Fruit fly (Drosophila melanogaster) whole organism, embryonic: ENCODE results near the gene Sidpn.

ENCODE experiments used
- Atf6 ChIP-seq: fragments of 200-800 bp; sonication (Bioruptor generic); IDR thresholded peaks from 2 replicates; pipeline ENCODE4 v1.3.6; 2022; ENCODE audit warnings: missing biosample characterization, missing genetic modification characterization
- BtbVII ChIP-seq: fragments of 200-800 bp; sonication (Bioruptor generic); optimal IDR thresholded peaks from 3 replicates; lab custom pipeline; 2017; ENCODE audit warnings: missing biosample characterization, mild to moderate bottlenecking, missing genetic modification characterization
- CG10959 ChIP-seq: fragments of 200-800 bp; sonication (Bioruptor generic); IDR thresholded peaks from 2 replicates; pipeline ENCODE4 v1.3.6; 2022; ENCODE audit warnings: missing biosample characterization, missing genetic modification characterization
- CG11093 ChIP-seq: fragments of 200-800 bp; sonication (Bioruptor generic); IDR thresholded peaks from 3 replicates; pipeline ENCODE4 v1.3.6; 2022; ENCODE audit warnings: missing biosample characterization, missing genetic modification characterization
- CG11456 ChIP-seq: fragments of 200-800 bp; sonication (Bioruptor generic); IDR thresholded peaks from 3 replicates; pipeline ENCODE4 v1.3.6; 2022; ENCODE audit warnings: missing biosample characterization, missing genetic modification characterization
- CG14014 ChIP-seq: fragments of 200-800 bp; sonication (Bioruptor generic); IDR thresholded peaks from 2 replicates; pipeline ENCODE4 v1.3.6; 2022; ENCODE audit warnings: missing biosample characterization, missing genetic modification characterization
- CG15073 ChIP-seq: fragments of 200-800 bp; sonication (Bioruptor generic); optimal IDR thresholded peaks from 2 replicates; lab custom pipeline; 2016; ENCODE audit warnings: missing biosample characterization, missing genetic modification characterization
- CG1647 ChIP-seq: fragments of 200-800 bp; sonication (Bioruptor generic); optimal IDR thresholded peaks from 3 replicates; lab custom pipeline; 2016; ENCODE audit warnings: missing biosample characterization, missing genetic modification characterization
- CG17328 ChIP-seq: fragments of 200-800 bp; sonication (Bioruptor generic); IDR thresholded peaks from 2 replicates; pipeline ENCODE4 v1.3.6; 2022; ENCODE audit warnings: missing biosample characterization, missing genetic modification characterization
- CG2116 ChIP-seq: fragments of 200-800 bp; sonication (Bioruptor generic); optimal IDR thresholded peaks from 3 replicates; lab custom pipeline; 2018; ENCODE audit warnings: missing biosample characterization, mild to moderate bottlenecking, missing genetic modification characterization
- CG2202 ChIP-seq: fragments of 200-800 bp; sonication (Bioruptor generic); optimal IDR thresholded peaks from 2 replicates; lab custom pipeline; 2018; ENCODE audit warnings: missing biosample characterization, mild to moderate bottlenecking, missing genetic modification characterization
- CG2678 ChIP-seq: fragments of 200-800 bp; sonication (Bioruptor generic); optimal IDR thresholded peaks from 3 replicates; lab custom pipeline; 2019; ENCODE audit warnings: missing biosample characterization, mild to moderate bottlenecking, missing genetic modification characterization, moderate library complexity
- CG31365 ChIP-seq: fragments of 200-800 bp; sonication (Bioruptor generic); optimal IDR thresholded peaks from 2 replicates; lab custom pipeline; 2018; ENCODE audit warnings: missing biosample characterization, mild to moderate bottlenecking, missing genetic modification characterization
- CG31388 ChIP-seq: fragments of 200-800 bp; sonication (Bioruptor generic); optimal IDR thresholded peaks from 2 replicates; lab custom pipeline; 2016; ENCODE audit warnings: missing biosample characterization, missing genetic modification characterization
- CG32767 ChIP-seq: fragments of 200-800 bp; sonication (Bioruptor generic); IDR thresholded peaks from 2 replicates; pipeline ENCODE4 v1.3.6; 2022; ENCODE audit warnings: missing biosample characterization, missing genetic modification characterization
- CG3726 ChIP-seq: fragments of 200-800 bp; sonication (Bioruptor generic); IDR thresholded peaks from 3 replicates; pipeline ENCODE4, ENCODE4 v1.3.6; 2022; ENCODE audit warnings: missing biosample characterization, missing genetic modification characterization
- CG42726 ChIP-seq: fragments of 200-800 bp; sonication (Bioruptor generic); IDR thresholded peaks from 2 replicates; pipeline ENCODE4 v1.3.6; 2022; ENCODE audit warnings: missing biosample characterization, missing genetic modification characterization; ENCODE audit not compliant: partially characterized antibody
- CG4617 ChIP-seq: fragments of 200-800 bp; sonication (Bioruptor generic); optimal IDR thresholded peaks from 3 replicates; lab custom pipeline; 2016; ENCODE audit warnings: missing biosample characterization, missing genetic modification characterization, borderline replicate concordance
- CG5180 ChIP-seq: fragments of 200-800 bp; sonication (Bioruptor generic); optimal IDR thresholded peaks from 3 replicates; lab custom pipeline; 2017; ENCODE audit warnings: missing biosample characterization, missing genetic modification characterization, mild to moderate bottlenecking, moderate library complexity, missing genetic modification reagents
- CG5953 ChIP-seq: fragments of 200-800 bp; sonication (Bioruptor generic); IDR thresholded peaks from 2 replicates; pipeline ENCODE4 v1.3.6; 2022; ENCODE audit warnings: missing biosample characterization, missing genetic modification characterization
- CG6791 ChIP-seq: fragments of 200-800 bp; sonication (Bioruptor generic); IDR thresholded peaks from 3 replicates; pipeline ENCODE4 v1.3.6; 2022; ENCODE audit warnings: missing biosample characterization, missing genetic modification characterization; ENCODE audit not compliant: partially characterized antibody
- CG7372 ChIP-seq: fragments of 200-800 bp; sonication (Bioruptor generic); IDR thresholded peaks from 2 replicates; pipeline ENCODE4 v1.3.6; 2022; ENCODE audit warnings: missing biosample characterization, missing genetic modification characterization
- CG7987 ChIP-seq: fragments of 200-800 bp; sonication (Bioruptor generic); optimal IDR thresholded peaks from 2 replicates; lab custom pipeline; 2018; ENCODE audit warnings: missing biosample characterization, mild to moderate bottlenecking, missing genetic modification characterization, moderate library complexity
- CG8281 ChIP-seq: fragments of 200-800 bp; sonication (Bioruptor generic); optimal IDR thresholded peaks from 2 replicates; lab custom pipeline; 2018; ENCODE audit warnings: missing biosample characterization, mild to moderate bottlenecking, missing genetic modification characterization, moderate library complexity
- D19A ChIP-seq: fragments of 200-800 bp; optimal IDR thresholded peaks from 3 replicates; lab custom pipeline; 2019; ENCODE audit warnings: missing biosample characterization, mild to moderate bottlenecking, missing genetic modification characterization, moderate library complexity
- Dbx ChIP-seq: fragments of 200-800 bp; sonication (Bioruptor generic); IDR thresholded peaks from 3 replicates; pipeline ENCODE4 v1.3.6; 2022; ENCODE audit warnings: missing biosample characterization, missing genetic modification characterization
- H2.0 ChIP-seq: fragments of 200-800 bp; sonication (Bioruptor generic); IDR thresholded peaks from 2 replicates; pipeline ENCODE4 v1.3.6; 2022; ENCODE audit warnings: missing biosample characterization, missing genetic modification characterization
- Hey ChIP-seq: fragments of 200-800 bp; sonication (Bioruptor generic); optimal IDR thresholded peaks from 3 replicates; lab custom pipeline; 2018; ENCODE audit warnings: missing biosample characterization, mild to moderate bottlenecking, missing genetic modification characterization
- Hr39 ChIP-seq: fragments of >200 bp; optimal IDR thresholded peaks from 2 replicates; lab custom pipeline; 2017
- Jarid2 ChIP-seq: fragments of 200-800 bp; sonication (Bioruptor generic); optimal IDR thresholded peaks from 3 replicates; lab custom pipeline; 2017; ENCODE audit warnings: mild to moderate bottlenecking, missing biosample characterization, missing genetic modification reagents, missing genetic modification characterization
- Lhr ChIP-seq: fragments of 200-800 bp; sonication (Bioruptor generic); optimal IDR thresholded peaks from 3 replicates; lab custom pipeline; 2017; ENCODE audit warnings: mild to moderate bottlenecking, missing biosample characterization, missing genetic modification reagents, missing genetic modification characterization
- Max ChIP-seq: fragments of 200-800 bp; sonication (Bioruptor generic); optimal IDR thresholded peaks from 2 replicates; lab custom pipeline; 2016; ENCODE audit warnings: missing biosample characterization, mild to moderate bottlenecking, missing genetic modification characterization
- Ptx1 ChIP-seq: fragments of 200-800 bp; sonication (Bioruptor generic); IDR thresholded peaks from 2 replicates; pipeline ENCODE4 v1.3.6; 2022; ENCODE audit warnings: missing biosample characterization, missing genetic modification characterization
- Rx ChIP-seq: fragments of 200-800 bp; sonication (Bioruptor generic); IDR thresholded peaks from 2 replicates; pipeline ENCODE4 v1.3.6; 2022; ENCODE audit warnings: missing biosample characterization, missing genetic modification characterization
- Spps ChIP-seq: fragments of 200-800 bp; sonication (Bioruptor generic); optimal IDR thresholded peaks from 2 replicates; lab custom pipeline; 2018; ENCODE audit warnings: missing biosample characterization, mild to moderate bottlenecking, missing genetic modification characterization
- Tbp ChIP-seq: fragments of >200 bp; optimal IDR thresholded peaks from 2 replicates; lab custom pipeline; 2018; ENCODE audit warnings: missing biosample characterization, missing genetic modification characterization
- ash1 ChIP-seq: fragments of 200-800 bp; sonication (Bioruptor generic); optimal IDR thresholded peaks from 2 replicates; lab custom pipeline; 2018; ENCODE audit warnings: missing biosample characterization, mild to moderate bottlenecking, missing genetic modification characterization
- dati ChIP-seq: fragments of 200-800 bp; sonication (Bioruptor generic); IDR thresholded peaks from 2 replicates; pipeline ENCODE4 v1.3.6; 2022; ENCODE audit warnings: missing biosample characterization, missing genetic modification characterization
- dpn ChIP-seq, 2 experiments: fragments of 200-800 bp; sonication (Bioruptor generic); optimal IDR thresholded peaks; 3 replicates each; lab custom pipeline; 2016; ENCODE audit warnings: missing biosample characterization in 2 of 2, missing genetic modification characterization in 2 of 2
- gcm2 ChIP-seq: fragments of 200-800 bp; sonication (Bioruptor generic); optimal IDR thresholded peaks from 2 replicates; lab custom pipeline; 2016; ENCODE audit warnings: missing biosample characterization, missing genetic modification characterization
- gem ChIP-seq: fragments of 200-800 bp; sonication (Bioruptor generic); optimal IDR thresholded peaks from 2 replicates; lab custom pipeline; 2019; ENCODE audit warnings: missing biosample characterization, mild to moderate bottlenecking, missing genetic modification characterization, moderate library complexity
- grn ChIP-seq: fragments of 200-800 bp; sonication (Bioruptor generic); optimal IDR thresholded peaks from 3 replicates; lab custom pipeline; 2017; ENCODE audit warnings: missing biosample characterization, missing genetic modification characterization
- gsb-n ChIP-seq: fragments of 200-800 bp; sonication (Bioruptor generic); optimal IDR thresholded peaks from 3 replicates; lab custom pipeline; 2018; ENCODE audit warnings: missing biosample characterization, mild to moderate bottlenecking, missing genetic modification characterization
- lola ChIP-seq, 3 experiments: fragments of >200 bp in 2 of 3; fragments of 200-800 bp in 1 of 3; sonication (Bioruptor generic) in 1 of 3; optimal IDR thresholded peaks; 2 replicates each; lab custom pipeline; 2017 to 2019; ENCODE audit warnings: missing biosample characterization in 3 of 3, missing genetic modification characterization in 3 of 3, mild to moderate bottlenecking in 1 of 3, moderate library complexity in 1 of 3
- lov ChIP-seq, 2 experiments: fragments of 200-800 bp in 1 of 2; fragments of >200 bp in 1 of 2; sonication (Bioruptor generic) in 1 of 2; IDR thresholded peaks in 1 of 2; optimal IDR thresholded peaks in 1 of 2; 2 replicates in 1 of 2; 3 replicates in 1 of 2; pipeline versions ENCODE4 v1.3.6 to Lab custom; 2017 to 2022; ENCODE audit warnings: missing biosample characterization in 1 of 2, missing genetic modification characterization in 1 of 2
- nmo ChIP-seq: fragments of 200-800 bp; sonication (Bioruptor generic); optimal IDR thresholded peaks from 2 replicates; lab custom pipeline; 2018; ENCODE audit warnings: missing biosample characterization, mild to moderate bottlenecking, missing genetic modification characterization, moderate library complexity
- oc ChIP-seq: fragments of 200-800 bp; sonication (Bioruptor generic); optimal IDR thresholded peaks from 2 replicates; lab custom pipeline; 2018; ENCODE audit warnings: missing biosample characterization, mild to moderate bottlenecking, missing genetic modification characterization, moderate library complexity
- p53 ChIP-seq: fragments of 200-800 bp; sonication (Bioruptor generic); optimal IDR thresholded peaks from 2 replicates; lab custom pipeline; 2016; ENCODE audit warnings: missing biosample characterization, missing genetic modification characterization
- pb ChIP-seq: fragments of 200-800 bp; sonication (Bioruptor generic); optimal IDR thresholded peaks from 3 replicates; lab custom pipeline; 2016; ENCODE audit warnings: missing biosample characterization, missing genetic modification characterization
- so ChIP-seq: fragments of 200-800 bp; sonication (Bioruptor generic); IDR thresholded peaks from 3 replicates; pipeline ENCODE4 v1.3.6; 2022; ENCODE audit warnings: missing biosample characterization, missing genetic modification characterization
- tgo ChIP-seq: fragments of 200-800 bp; sonication (Bioruptor generic); IDR thresholded peaks from 3 replicates; pipeline ENCODE4 v1.3.6; 2022; ENCODE audit warnings: missing biosample characterization, missing genetic modification characterization
- z ChIP-seq: fragments of 200-800 bp; sonication (Bioruptor generic); IDR thresholded peaks from 3 replicates; pipeline ENCODE4 v1.3.6; 2022; ENCODE audit warnings: missing biosample characterization, missing genetic modification characterization

Gene Sidpn

DNA sequence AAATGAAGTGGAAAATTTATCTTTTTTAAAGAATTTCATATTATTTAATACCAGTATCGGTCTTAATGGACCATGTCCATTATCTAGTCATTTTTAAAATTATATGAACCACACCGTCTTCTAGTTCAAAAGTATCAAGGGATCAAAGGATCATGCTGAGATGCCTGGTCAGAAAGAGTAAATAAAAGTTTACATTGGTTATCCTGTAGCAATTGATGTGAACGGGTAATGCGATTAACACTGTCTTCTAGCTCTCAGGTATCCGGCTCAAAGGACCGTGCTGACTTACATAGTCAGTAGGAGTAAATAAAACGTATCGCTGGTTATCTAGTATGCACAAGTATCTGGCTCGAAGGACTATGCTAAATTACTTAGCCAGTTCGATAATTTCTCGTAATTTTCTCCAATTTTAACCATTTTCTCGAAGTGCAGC is 8.3 kb upstream of the Sidpn start (continued):
- TF ChIP-seq tgo (GFP tag; lab: Robert Waterston, UW) (no peak), CG1647 (GFP tag; lab: Kevin White, UChicago) (no peak), CG7987 (GFP tag; lab: Kevin White, UChicago) (no peak), BtbVII (GFP tag; lab: Kevin White, UChicago) (peak; percentile 18), Jarid2 (GFP tag; lab: Kevin White, UChicago) (no peak), CG5180 (GFP tag; lab: Kevin White, UChicago) (peak; percentile 10), CG32767 (GFP tag; lab: Robert Waterston, UW) (no peak), CG31388 (no peak), nmo (GFP tag; lab: Kevin White, UChicago) (peak; percentile 15), gem (tag; lab: Kevin White, UChicago) (peak; percentile 51), CG8281 (tag; lab: Kevin White, UChicago) (no peak), CG6791 (GFP tag; lab: Robert Waterston, UW) (no peak), CG10959 (no peak), CG15073 (GFP tag; lab: Kevin White, UChicago) (no peak), oc (tag; lab: Kevin White, UChicago) (no peak), ash1 (GFP tag; lab: Kevin White, UChicago) (no peak), CG3726 (GFP tag; lab: Robert Waterston, UW) (no peak), CG2202 (tag; lab: Kevin White, UChicago) (no peak), p53 (no peak), pb (no peak), CG11093 (GFP tag; lab: Robert Waterston, UW) (no peak), lov (optimal IDR thresholded peaks at IDR 0.05; lab: Kevin White, UChicago) (no peak), lov (GFP tag; IDR thresholded peaks at IDR 0.05; lab: Robert Waterston, UW) (no peak), CG2678 (tag; lab: Kevin White, UChicago) (peak; percentile 71), grn (GFP tag; lab: Kevin White, UChicago) (no peak), dati (GFP tag; lab: Robert Waterston, UW) (no peak), CG2116 (GFP tag; lab: Kevin White, UChicago) (no peak), gsb-n (tag; lab: Kevin White, UChicago) (no peak), CG11456 (GFP tag; lab: Robert Waterston, UW) (no peak), CG42726 (no peak), CG7372 (GFP tag; lab: Robert Waterston, UW) (no peak), CG5953 (GFP tag; lab: Robert Waterston, UW) (no peak), Spps (no peak), CG4617 (GFP tag; lab: Kevin White, UChicago) (no peak), Tbp (GFP tag; lab: Kevin White, UChicago) (no peak), dpn (GFP tag; optimal IDR thresholded peaks at IDR 0.05; lab: Kevin White, UChicago) (peak in 1 of 2 experiments; percentile 18), Atf6 (GFP tag; lab: Robert Waterston, UW) (no peak), CG31365 (tag; lab: Kevin White, UChicago) (no peak), Max (no peak), D19A (tag; lab: Kevin White, UChicago) (no peak), so (GFP tag; lab: Robert Waterston, UW) (no peak), lola (GFP tag; optimal IDR thresholded peaks at IDR 0.05; lab: Kevin White, UChicago) (peak in 1 of 3 experiments; percentile 15), gcm2 (GFP tag; lab: Kevin White, UChicago) (no peak), CG14014 (GFP tag; lab: Robert Waterston, UW) (no peak), Lhr (no peak), Rx (GFP tag; lab: Robert Waterston, UW) (no peak), CG17328 (GFP tag; lab: Robert Waterston, UW) (no peak), z (GFP tag; lab: Robert Waterston, UW) (no peak), Ptx1 (peak; percentile 44; the same call in 1 of the 2 replicates), Hey (tag; lab: Kevin White, UChicago) (no peak), Dbx (GFP tag; lab: Robert Waterston, UW) (no peak), H2.0 (GFP tag; lab: Robert Waterston, UW) (no peak), Hr39 (lab: Kevin White, UChicago) (no peak)
